Fruit fly (Drosophila melanogaster) whole organism, pupa: ENCODE results near the gene Mdr65.

ENCODE experiments used
- CG10348 ChIP-seq: fragments of 200-800 bp; sonication (Bioruptor generic); IDR thresholded peaks from 2 replicates; pipeline ENCODE4 v1.3.6; 2022; ENCODE audit warnings: missing biosample characterization, missing genetic modification characterization
- CG12605 ChIP-seq: fragments of 200-800 bp; sonication (Bioruptor generic); IDR thresholded peaks from 2 replicates; pipeline ENCODE4 v1.3.6; 2022; ENCODE audit warnings: missing biosample characterization, missing genetic modification characterization
- CG17806 ChIP-seq: fragments of 200-800 bp; sonication (Bioruptor generic); optimal IDR thresholded peaks from 2 replicates; lab custom pipeline; 2018; ENCODE audit warnings: missing biosample characterization, mild to moderate bottlenecking, missing genetic modification characterization, moderate library complexity
- CG32121 ChIP-seq: fragments of 200-800 bp; sonication (Bioruptor generic); IDR thresholded peaks from 2 replicates; pipeline ENCODE4 v1.3.6; 2022; ENCODE audit warnings: missing biosample characterization, missing genetic modification characterization
- CG34367 ChIP-seq: fragments of 200-800 bp; sonication (Bioruptor generic); optimal IDR thresholded peaks from 2 replicates; lab custom pipeline; 2018; ENCODE audit warnings: missing biosample characterization, mild to moderate bottlenecking, missing genetic modification characterization
- CG4496 ChIP-seq: fragments of 200-800 bp; sonication (Bioruptor generic); IDR thresholded peaks from 3 replicates; pipeline ENCODE4 v1.3.6; 2022; ENCODE audit warnings: missing biosample characterization, missing genetic modification characterization
- CG8159 ChIP-seq: fragments of 200-800 bp; sonication (Bioruptor generic); optimal IDR thresholded peaks from 3 replicates; lab custom pipeline; 2018; ENCODE audit warnings: missing biosample characterization, mild to moderate bottlenecking, missing genetic modification characterization, moderate library complexity
- D1 ChIP-seq: fragments of 200-800 bp; sonication (Bioruptor generic); optimal IDR thresholded peaks from 2 replicates; lab custom pipeline; 2018; ENCODE audit warnings: missing biosample characterization, mild to moderate bottlenecking, missing genetic modification characterization, moderate library complexity
- EcR ChIP-seq: fragments of 200-800 bp; sonication (Bioruptor generic); optimal IDR thresholded peaks from 3 replicates; lab custom pipeline; 2019; ENCODE audit warnings: missing biosample characterization, missing genetic modification characterization, mild to moderate bottlenecking, moderate library complexity, missing genetic modification reagents
- Pif1B ChIP-seq: fragments of 200-800 bp; sonication (Bioruptor generic); optimal IDR thresholded peaks from 3 replicates; lab custom pipeline; 2016; ENCODE audit warnings: missing biosample characterization, missing genetic modification characterization
- fd96Ca ChIP-seq: fragments of 200-800 bp; sonication (Bioruptor generic); IDR thresholded peaks from 3 replicates; pipeline ENCODE4 v1.3.6; 2022; ENCODE audit warnings: missing biosample characterization, missing genetic modification characterization
- gl ChIP-seq: fragments of 200-800 bp; sonication (Bioruptor generic); optimal IDR thresholded peaks from 2 replicates; lab custom pipeline; 2018; ENCODE audit warnings: missing biosample characterization, mild to moderate bottlenecking, missing genetic modification characterization
- rn ChIP-seq: fragments of 200-800 bp; sonication (Bioruptor generic); IDR thresholded peaks from 2 replicates; pipeline ENCODE4 v1.3.6; 2022; ENCODE audit warnings: missing biosample characterization, missing genetic modification characterization

- TF ChIP-seq EcR (GFP tag; lab: Kevin White, UChicago) = peak; percentile 96
- no peak for TF ChIP-seq CG17806 (tag; lab: Kevin White, UChicago)
- no peak for TF ChIP-seq CG8159 (tag; lab: Kevin White, UChicago)
- TF ChIP-seq fd96Ca (GFP tag; lab: Robert Waterston, UW) = no peak
- no peak for TF ChIP-seq CG32121 (GFP tag; lab: Robert Waterston, UW)
- TF ChIP-seq rn = no peak
- TF ChIP-seq CG34367 (tag; lab: Kevin White, UChicago) = no peak
- TF ChIP-seq CG10348 (GFP tag; lab: Robert Waterston, UW) = no peak
- 0 out of 3 replicates have a peak, but pooled peaks have one; percentile 4 for TF ChIP-seq CG4496 (GFP tag; lab: Robert Waterston, UW)
- no peak for TF ChIP-seq CG12605 (GFP tag; lab: Robert Waterston, UW)
- no peak for TF ChIP-seq D1 (tag; lab: Kevin White, UChicago)
- TF ChIP-seq gl (tag; lab: Kevin White, UChicago) = no peak
- TF ChIP-seq Pif1B (GFP tag; lab: Kevin White, UChicago) = no peak
These were observed 51.9 kb downstream of the Mdr65 start for dm6 chr3L:6193556-6194114.
